Worm (Caenorhabditis elegans) whole organism, midembryonic: ENCODE measurements around the gene Y50E8A.22.

ENCODE experiments used
- T22C8.4 ChIP-seq: fragments of 200-800 bp; sonication (Bioruptor generic); IDR thresholded peaks from 2 replicates; pipeline ENCODE4 v1.3.6; 2022; ENCODE audit warnings: missing genetic modification characterization, missing compliant biosample characterization
- cog-1 ChIP-seq: sonication (generic microtip); optimal IDR thresholded peaks from 2 replicates; lab custom pipeline; 2016; ENCODE audit warnings: missing genetic modification characterization, missing compliant biosample characterization
- flt-1 ChIP-seq: fragments of 200-800 bp; sonication (Bioruptor generic); IDR thresholded peaks from 2 replicates; pipeline ENCODE4 v1.3.6; 2022; ENCODE audit warnings: missing genetic modification characterization, missing compliant biosample characterization
- klf-2 ChIP-seq: fragments of 200-800 bp; sonication (Bioruptor generic); conservative IDR thresholded peaks from 2 replicates; pipeline ENCODE4 v1.3.6; 2022; ENCODE audit warnings: missing genetic modification reagents, missing genetic modification characterization, missing compliant biosample characterization
- tab-1 ChIP-seq: fragments of 200-800 bp; sonication (Bioruptor generic); IDR thresholded peaks from 2 replicates; pipeline ENCODE4 v1.3.6; 2022; ENCODE audit warnings: missing genetic modification characterization, missing compliant biosample characterization

DNA sequence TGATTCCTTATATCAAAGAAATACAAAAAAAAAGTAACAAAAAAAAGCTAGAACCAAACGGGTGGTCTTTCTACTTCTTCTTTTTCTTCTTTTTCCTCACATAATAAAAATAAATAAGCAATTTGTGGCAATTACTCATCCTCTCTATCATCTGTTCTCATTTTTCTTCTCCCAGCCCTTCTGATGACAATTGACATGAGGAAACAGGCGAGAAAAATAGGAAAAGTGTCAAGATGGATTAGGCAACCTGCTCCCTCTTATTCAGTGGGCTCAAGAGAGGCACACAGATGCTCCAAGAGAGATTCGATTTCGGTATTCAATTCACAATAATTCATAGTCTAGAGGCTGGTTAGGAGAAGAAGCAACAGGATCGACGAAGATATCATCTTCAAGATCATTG is 41.9 kb upstream of the Y50E8A.22 start:
- TF ChIP-seq flt-1 (no peak), cog-1 (tag; lab: Kevin White, UChicago) (no peak), klf-2 (GFP tag; lab: Robert Waterston, UW) (no peak), tab-1 (GFP tag; lab: Robert Waterston, UW) (no peak), T22C8.4 (GFP tag; lab: Robert Waterston, UW) (no peak)
